Worm (Caenorhabditis elegans) whole organism, L4 larva: Measurements from ENCODE around the gene srx-29.
A peak's percentile ranks its signal among the peaks of the same experiment; 100 is the strongest.

Experiments
- F49E8.2 ChIP-seq: sonication (generic microtip); optimal IDR thresholded peaks from 2 replicates; lab custom pipeline; 2016; ENCODE audit warnings: missing compliant biosample characterization, mild to moderate bottlenecking, missing genetic modification characterization, borderline replicate concordance
- ceh-28 ChIP-seq: fragments of 150-350 bp; optimal IDR thresholded peaks from 2 replicates; lab custom pipeline; 2014; ENCODE audit warnings: missing biosample characterization, missing genetic modification reagents, missing genetic modification characterization
- dmd-6 ChIP-seq: fragments of 200-800 bp; sonication (Bioruptor generic); IDR thresholded peaks from 2 replicates; pipeline ENCODE4 v1.3.6; 2022; ENCODE audit warnings: missing genetic modification reagents, missing genetic modification characterization, missing compliant biosample characterization
- lin-13 ChIP-seq: fragments of 150-350 bp; optimal IDR thresholded peaks from 2 replicates; lab custom pipeline; 2014; ENCODE audit warnings: missing biosample characterization, missing genetic modification reagents, missing genetic modification characterization
- lin-15B ChIP-seq: fragments of 150-350 bp; sonication (generic microtip); optimal IDR thresholded peaks from 3 replicates; lab custom pipeline; 2014; ENCODE audit warnings: missing biosample characterization, missing genetic modification characterization
- nhr-237 ChIP-seq: sonication (generic microtip); optimal IDR thresholded peaks from 2 replicates; lab custom pipeline; 2017; ENCODE audit warnings: missing biosample characterization, missing genetic modification characterization
- nhr-41 ChIP-seq: fragments of 200-800 bp; sonication (Bioruptor generic); IDR thresholded peaks from 2 replicates; pipeline ENCODE4 v1.3.6; 2022; ENCODE audit warnings: missing genetic modification reagents, missing genetic modification characterization, missing compliant biosample characterization
- nhr-6 ChIP-seq: fragments of 150-350 bp; optimal IDR thresholded peaks from 2 replicates; lab custom pipeline; 2014; ENCODE audit warnings: missing biosample characterization, missing genetic modification characterization
- pqm-1 ChIP-seq: sonication (generic microtip); optimal IDR thresholded peaks from 2 replicates; lab custom pipeline; 2017; ENCODE audit warnings: missing biosample characterization, missing genetic modification characterization
- unc-39 ChIP-seq: sonication (generic microtip); optimal IDR thresholded peaks from 2 replicates; lab custom pipeline; 2017; ENCODE audit warnings: missing biosample characterization, missing genetic modification characterization
- unc-62 ChIP-seq, 3 experiments: fragments of 150-350 bp in 1 of 3; sonication (generic microtip); optimal IDR thresholded peaks in 2 of 3; peaks in 1 of 3; 1 replicate in 1 of 3; 2 replicates in 2 of 3; lab custom pipeline; 2014 to 2017; ENCODE audit warnings: missing biosample characterization in 3 of 3, missing genetic modification characterization in 3 of 3, missing genetic modification reagents in 3 of 3, missing genotype in 1 of 3

ce11 chrV:15707982-15708381, 10.0 kb upstream of the srx-29 start:
- no peak for TF ChIP-seq nhr-41
- TF ChIP-seq ceh-28 = no peak
- no peak for TF ChIP-seq pqm-1 (tag; lab: Kevin White, UChicago)
- no peak for TF ChIP-seq nhr-237 (tag; lab: Kevin White, UChicago)
- TF ChIP-seq unc-62 (GFP tag; optimal IDR thresholded peaks at IDR 0.05 in 1 of 2; lab: Kevin White, UChicago) = peak in 1 of 2 experiments; percentile 81
- no peak for TF ChIP-seq unc-62 (tag; optimal IDR thresholded peaks at IDR 0.05; lab: Kevin White, UChicago)
- no peak for TF ChIP-seq nhr-6 (tag; lab: Kevin White, UChicago)
- TF ChIP-seq lin-15B (tag; lab: Kevin White, UChicago) = no peak
- TF ChIP-seq F49E8.2 = no peak
- no peak for TF ChIP-seq lin-13 (GFP tag; lab: Kevin White, UChicago)
- no peak for TF ChIP-seq unc-39
- no peak; the same call in none of the 2 replicates for TF ChIP-seq dmd-6 (GFP tag; lab: Robert Waterston, UW)
